Worm (Caenorhabditis elegans): ENCODE results near the gene tbx-2.

DNA sequence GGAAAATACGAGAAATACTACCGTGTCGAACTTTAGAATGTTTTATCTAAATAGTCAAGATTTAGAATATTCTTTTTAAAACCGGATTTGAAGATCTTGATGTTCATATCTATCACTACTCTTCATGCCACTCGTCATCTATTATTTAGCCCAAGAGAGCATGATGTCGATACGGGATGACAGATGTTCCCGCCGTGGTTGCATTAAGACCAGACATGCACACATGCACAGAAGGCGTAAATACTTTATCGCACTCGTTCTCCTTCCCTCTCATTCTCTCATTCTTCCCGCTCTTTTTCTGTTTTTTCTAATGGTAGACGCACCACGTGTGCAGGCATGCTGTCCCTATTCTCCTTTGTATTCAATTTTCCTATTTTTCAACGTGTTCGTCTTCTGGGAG, 47.3 kb upstream of the tbx-2 start:
- no peak for TF ChIP-seq W03F9.2 (tag; optimal IDR thresholded peaks at IDR 0.05)
- no peak for TF ChIP-seq him-1 (tag; optimal IDR thresholded peaks at IDR 0.05)
- TF ChIP-seq dao-5 (tag; optimal IDR thresholded peaks at IDR 0.05), result no peak

Measured in whole organism, L4/young adult.